Fruit fly (Drosophila melanogaster): ENCODE measurements around the gene Cdk12.

Gene Cdk12

dm6 chr3L:21568848-21569372 is 52.8 kb downstream of the Cdk12 start, which contains the start of the genes CRIF and SMC5:
Gene CRIF (minus strand): TSS chr3L:21568898.
Gene SMC5 (plus strand): TSS chr3L:21569176.
- TF ChIP-seq ttk (optimal IDR thresholded peaks at IDR 0.05) (no peak), h (optimal IDR thresholded peaks at IDR 0.05) (no peak), Myc (optimal IDR thresholded peaks at IDR 0.05) (no peak), insv (optimal IDR thresholded peaks at IDR 0.05) (no peak), psq (optimal IDR thresholded peaks at IDR 0.05) (no peak), Sin3A (optimal IDR thresholded peaks at IDR 0.05) (no peak)
